Worm (Caenorhabditis elegans) whole organism, late embryonic: ENCODE results near the gene lron-7.

ENCODE experiments used
- che-1 ChIP-seq: sonication (generic microtip); optimal IDR thresholded peaks from 2 replicates; lab custom pipeline; 2016; ENCODE audit warnings: mild to moderate bottlenecking, missing genetic modification characterization, missing compliant biosample characterization
- fkh-10 ChIP-seq: fragments of 150-350 bp; optimal IDR thresholded peaks from 2 replicates; lab custom pipeline; 2014; ENCODE audit warnings: missing biosample characterization, missing genetic modification reagents, missing genetic modification characterization
- hlh-6 ChIP-seq: sonication (generic microtip); optimal IDR thresholded peaks from 2 replicates; lab custom pipeline; 2016; ENCODE audit warnings: missing genotype, missing genetic modification characterization, missing compliant biosample characterization
- pax-1 ChIP-seq: fragments of 150-350 bp; optimal IDR thresholded peaks from 2 replicates; lab custom pipeline; 2014; ENCODE audit warnings: missing biosample characterization, missing genetic modification characterization
- pha-4 ChIP-seq: fragments of 150-350 bp; optimal IDR thresholded peaks from 2 replicates; lab custom pipeline; 2018; ENCODE audit warnings: missing biosample characterization, missing genetic modification reagents, missing genetic modification characterization
- pqm-1 ChIP-seq: sonication (generic microtip); optimal IDR thresholded peaks from 2 replicates; lab custom pipeline; 2016; ENCODE audit warnings: missing genetic modification characterization, missing compliant biosample characterization
- tbx-2 ChIP-seq: sonication (generic microtip); optimal IDR thresholded peaks from 2 replicates; lab custom pipeline; 2016; ENCODE audit warnings: missing genetic modification characterization, missing compliant biosample characterization
- tbx-7 ChIP-seq: sonication (generic microtip); optimal IDR thresholded peaks from 2 replicates; lab custom pipeline; 2016; ENCODE audit warnings: missing genotype, missing genetic modification characterization, missing compliant biosample characterization

DNA sequence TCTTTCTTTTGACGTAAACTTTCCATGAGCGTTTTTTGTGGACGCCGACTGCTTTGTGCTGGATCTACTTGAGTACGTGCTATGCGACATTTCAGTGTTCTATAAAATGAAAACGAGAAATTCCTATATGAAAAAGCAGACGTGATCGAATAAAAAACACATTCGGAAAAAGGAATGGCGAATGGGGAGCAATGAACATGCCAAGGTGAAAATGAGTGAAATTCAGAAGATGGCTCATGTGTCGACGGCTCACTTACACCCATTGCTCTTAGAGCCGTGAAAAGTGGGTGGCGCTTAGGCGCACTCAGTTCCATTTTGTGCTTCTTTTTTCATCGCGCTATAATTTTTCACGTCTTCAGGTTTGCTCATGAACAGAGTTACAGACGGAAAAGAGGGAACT lies 6.7 kb downstream of the lron-7 start, which contains the start of gene K03A1.4:
- no peak for TF ChIP-seq hlh-6 (tag; lab: Kevin White, UChicago)
- TF ChIP-seq tbx-7 (tag; lab: Kevin White, UChicago), result no peak
- no peak for TF ChIP-seq pqm-1
- no peak for TF ChIP-seq fkh-10 (GFP tag; lab: Kevin White, UChicago)
- no peak for TF ChIP-seq che-1 (tag; lab: Kevin White, UChicago)
- TF ChIP-seq pax-1, result no peak
- no peak for TF ChIP-seq tbx-2 (tag; lab: Kevin White, UChicago)
- no peak for TF ChIP-seq pha-4
